Fruit fly (Drosophila melanogaster) whole organism, embryonic: ENCODE measurements around the gene Mics1.

Experiments used
- CG8765 ChIP-seq: fragments of 200-800 bp; sonication (Bioruptor generic); IDR thresholded peaks from 2 replicates; pipeline ENCODE4 v1.3.6; 2022; ENCODE audit warnings: missing biosample characterization, missing genetic modification characterization
- chif ChIP-seq, 2 experiments: fragments of 200-800 bp; sonication (Bioruptor generic); optimal IDR thresholded peaks; 3 replicates each; lab custom pipeline; 2016; ENCODE audit warnings: missing biosample characterization in 2 of 2, missing genetic modification characterization in 2 of 2

- TF ChIP-seq CG8765, result no peak
- TF ChIP-seq chif (GFP tag; optimal IDR thresholded peaks at IDR 0.05; lab: Kevin White, UChicago), result no peak
Measured at dm6 chr3R:7493171-7493570, 9.0 kb downstream of the Mics1 start, which contains the start of gene CG42656.
